Worm (Caenorhabditis elegans) whole organism, young adult: Measurements from ENCODE around the gene Y49E10.21.
A peak's percentile ranks its signal among the peaks of the same experiment; 100 is the strongest.

ENCODE experiments used
- B0019.2 ChIP-seq: fragments of 200-800 bp; sonication (Bioruptor generic); conservative IDR thresholded peaks from 2 replicates; pipeline ENCODE4 v1.3.6; 2022; ENCODE audit warnings: missing genetic modification reagents, missing genetic modification characterization, missing compliant biosample characterization
- B0035.1 ChIP-seq: sonication (generic microtip); optimal IDR thresholded peaks from 2 replicates; lab custom pipeline; 2016; ENCODE audit warnings: missing genetic modification characterization, mild to moderate bottlenecking, missing compliant biosample characterization, missing genotype, missing genetic modification reagents
- B0336.3 ChIP-seq: fragments of 200-800 bp; sonication (Bioruptor generic); IDR thresholded peaks from 2 replicates; pipeline ENCODE4 v1.3.6; 2022; ENCODE audit warnings: missing genetic modification characterization, missing compliant biosample characterization
- D2030.7 ChIP-seq: fragments of 200-800 bp; sonication (Bioruptor generic); IDR thresholded peaks from 2 replicates; pipeline ENCODE4 v1.3.6; 2022; ENCODE audit warnings: missing genetic modification reagents, missing genetic modification characterization, missing compliant biosample characterization
- F10E7.11 ChIP-seq: sonication (generic microtip); optimal IDR thresholded peaks from 2 replicates; lab custom pipeline; 2017; ENCODE audit warnings: mild to moderate bottlenecking, missing genetic modification characterization, moderate library complexity, missing compliant biosample characterization
- F22D6.2 ChIP-seq: sonication (generic microtip); optimal IDR thresholded peaks from 2 replicates; lab custom pipeline; 2016; ENCODE audit warnings: mild to moderate bottlenecking, missing genetic modification characterization, missing compliant biosample characterization
- F49E8.2 ChIP-seq: sonication (generic microtip); optimal IDR thresholded peaks from 3 replicates; lab custom pipeline; 2017; ENCODE audit warnings: missing genetic modification characterization, mild to moderate bottlenecking, missing compliant biosample characterization, antibody characterized with exemption, moderate library complexity; ENCODE audit not compliant: insufficient read depth
- F52B5.7 ChIP-seq: sonication (generic microtip); optimal IDR thresholded peaks from 2 replicates; lab custom pipeline; 2016; ENCODE audit warnings: mild to moderate bottlenecking, missing genetic modification characterization, missing compliant biosample characterization
- F55B11.4 ChIP-seq: sonication (generic microtip); optimal IDR thresholded peaks from 2 replicates; lab custom pipeline; 2016; ENCODE audit warnings: missing compliant biosample characterization, missing genetic modification characterization, borderline replicate concordance; ENCODE audit not compliant: insufficient read depth
- F57C9.4 ChIP-seq: sonication (generic microtip); optimal IDR thresholded peaks from 2 replicates; lab custom pipeline; 2017; ENCODE audit warnings: mild to moderate bottlenecking, missing genetic modification characterization, missing compliant biosample characterization
- Y53G8AR.9 ChIP-seq: fragments of 200-800 bp; sonication (Bioruptor generic); conservative IDR thresholded peaks from 2 replicates; pipeline ENCODE4 v1.3.6; 2022; ENCODE audit warnings: missing genetic modification reagents, missing genetic modification characterization, missing compliant biosample characterization
- Y67H2A.10 ChIP-seq: fragments of 200-800 bp; sonication (Bioruptor generic); conservative IDR thresholded peaks from 2 replicates; pipeline ENCODE4 v1.3.6; 2022; ENCODE audit warnings: missing genetic modification reagents, missing genetic modification characterization, missing compliant biosample characterization
- Y79H2A.3 ChIP-seq: fragments of 200-800 bp; sonication (Bioruptor generic); conservative IDR thresholded peaks from 2 replicates; pipeline ENCODE4 v1.3.6; 2022; ENCODE audit warnings: missing genetic modification reagents, missing genetic modification characterization, missing compliant biosample characterization
- Y95B8A.8 ChIP-seq: fragments of 200-800 bp; sonication (Bioruptor generic); IDR thresholded peaks from 2 replicates; pipeline ENCODE4 v1.3.6; 2022; ENCODE audit warnings: missing genetic modification reagents, missing genetic modification characterization, missing compliant biosample characterization
- ZK185.1 ChIP-seq: sonication (generic microtip); optimal IDR thresholded peaks from 2 replicates; lab custom pipeline; 2016; ENCODE audit warnings: mild to moderate bottlenecking, missing genetic modification characterization, missing compliant biosample characterization; ENCODE audit not compliant: poor library complexity, severe bottlenecking
- bed-1 ChIP-seq: fragments of 200-800 bp; sonication (Bioruptor generic); IDR thresholded peaks from 2 replicates; pipeline ENCODE4 v1.3.6; 2022; ENCODE audit warnings: missing genetic modification reagents, missing genetic modification characterization, missing compliant biosample characterization
- ceh-40 ChIP-seq: fragments of 200-800 bp; sonication (Bioruptor generic); IDR thresholded peaks from 2 replicates; pipeline ENCODE4 v1.3.6; 2022; ENCODE audit warnings: missing genetic modification characterization, missing compliant biosample characterization
- ceh-58 ChIP-seq: fragments of 200-800 bp; sonication (Bioruptor generic); IDR thresholded peaks from 2 replicates; pipeline ENCODE4 v1.3.6; 2022; ENCODE audit warnings: missing genetic modification characterization, missing compliant biosample characterization
- dpff-1 ChIP-seq: sonication (generic microtip); optimal IDR thresholded peaks from 2 replicates; lab custom pipeline; 2017; ENCODE audit warnings: mild to moderate bottlenecking, missing genetic modification characterization, missing compliant biosample characterization
- dpl-1 ChIP-seq: fragments of 150-350 bp; optimal IDR thresholded peaks from 2 replicates; lab custom pipeline; 2014; ENCODE audit warnings: missing biosample characterization, missing genetic modification reagents, missing genetic modification characterization
- egl-18 ChIP-seq: fragments of 200-800 bp; sonication (Bioruptor generic); IDR thresholded peaks from 2 replicates; pipeline ENCODE4 v1.3.6; 2022; ENCODE audit warnings: missing genetic modification reagents, missing genetic modification characterization, missing compliant biosample characterization
- gei-17 ChIP-seq: fragments of 200-800 bp; sonication (Bioruptor generic); optimal IDR thresholded peaks from 2 replicates; lab custom pipeline; 2018; ENCODE audit warnings: mild to moderate bottlenecking, missing genetic modification characterization, missing compliant biosample characterization
- hmg-20 ChIP-seq: fragments of 200-800 bp; sonication (Bioruptor generic); IDR thresholded peaks from 2 replicates; pipeline ENCODE4 v1.3.6; 2022; ENCODE audit warnings: missing genetic modification reagents, missing genetic modification characterization, missing compliant biosample characterization
- hsf-1 ChIP-seq: fragments of 200-800 bp; sonication (Bioruptor generic); IDR thresholded peaks from 2 replicates; pipeline ENCODE4 v1.3.6; 2022; ENCODE audit warnings: missing genetic modification reagents, missing genetic modification characterization, missing compliant biosample characterization
- lin-40 ChIP-seq: sonication (generic microtip); optimal IDR thresholded peaks from 2 replicates; lab custom pipeline; 2016; ENCODE audit warnings: missing genetic modification characterization, mild to moderate bottlenecking, missing compliant biosample characterization, missing genotype, missing genetic modification reagents
- lir-1 ChIP-seq: fragments of 200-800 bp; sonication (Bioruptor generic); conservative IDR thresholded peaks from 2 replicates; pipeline ENCODE4 v1.3.6; 2022; ENCODE audit warnings: missing genetic modification reagents, missing genetic modification characterization, missing compliant biosample characterization
- lsl-1 ChIP-seq: fragments of 200-800 bp; sonication (Bioruptor generic); optimal IDR thresholded peaks from 2 replicates; lab custom pipeline; 2018; ENCODE audit warnings: mild to moderate bottlenecking, missing genetic modification characterization, moderate library complexity, missing compliant biosample characterization
- mel-28 ChIP-seq: sonication (generic microtip); optimal IDR thresholded peaks from 2 replicates; lab custom pipeline; 2016; ENCODE audit warnings: borderline replicate concordance, mild to moderate bottlenecking, missing genetic modification characterization, missing compliant biosample characterization
- mes-4 ChIP-seq: sonication (generic microtip); optimal IDR thresholded peaks from 2 replicates; lab custom pipeline; 2016; ENCODE audit warnings: missing genotype, missing genetic modification characterization, missing compliant biosample characterization
- mxl-1 ChIP-seq: sonication (generic microtip); optimal IDR thresholded peaks from 2 replicates; lab custom pipeline; 2016; ENCODE audit warnings: missing genetic modification characterization, missing compliant biosample characterization
- nfya-2 ChIP-seq: fragments of 200-800 bp; sonication (Bioruptor generic); IDR thresholded peaks from 2 replicates; pipeline ENCODE4 v1.3.6; 2022; ENCODE audit warnings: missing genetic modification reagents, missing genetic modification characterization, missing compliant biosample characterization
- nfyb-1 ChIP-seq: fragments of 200-800 bp; sonication (Bioruptor generic); IDR thresholded peaks from 2 replicates; pipeline ENCODE4 v1.3.6; 2022; ENCODE audit warnings: missing genetic modification reagents, missing genetic modification characterization, missing compliant biosample characterization
- nhr-120 ChIP-seq: fragments of 200-800 bp; sonication (Bioruptor generic); IDR thresholded peaks from 2 replicates; pipeline ENCODE4 v1.3.6; 2022; ENCODE audit warnings: missing genetic modification characterization, missing compliant biosample characterization
- pha-4 ChIP-seq: fragments of 150-350 bp; sonication (generic microtip); optimal IDR thresholded peaks from 2 replicates; lab custom pipeline; 2014; ENCODE audit warnings: missing biosample characterization, missing genetic modification reagents, missing genetic modification characterization
- sdz-38 ChIP-seq: sonication (generic microtip); optimal IDR thresholded peaks from 2 replicates; lab custom pipeline; 2016; ENCODE audit warnings: missing genotype, missing genetic modification characterization, missing compliant biosample characterization
- sea-2 ChIP-seq: fragments of 200-800 bp; sonication (Bioruptor generic); IDR thresholded peaks from 2 replicates; pipeline ENCODE4 v1.3.6; 2022; ENCODE audit warnings: missing genetic modification characterization, missing compliant biosample characterization
- snpc-3.4 ChIP-seq: sonication (generic microtip); optimal IDR thresholded peaks from 2 replicates; lab custom pipeline; 2017; ENCODE audit warnings: missing genetic modification characterization, mild to moderate bottlenecking, missing compliant biosample characterization, antibody characterized with exemption, moderate library complexity, missing genotype, missing genetic modification reagents
- sptf-2 ChIP-seq: fragments of 200-800 bp; sonication (Bioruptor generic); optimal IDR thresholded peaks from 2 replicates; lab custom pipeline; 2018; ENCODE audit warnings: mild to moderate bottlenecking, missing genetic modification characterization, missing compliant biosample characterization
- tbx-9 ChIP-seq: sonication (generic microtip); optimal IDR thresholded peaks from 2 replicates; lab custom pipeline; 2016; ENCODE audit warnings: borderline replicate concordance, missing genetic modification characterization, inconsistent platforms, missing compliant biosample characterization
- tlf-1 ChIP-seq: fragments of 200-800 bp; sonication (Bioruptor generic); optimal IDR thresholded peaks from 2 replicates; lab custom pipeline; 2018; ENCODE audit warnings: mild to moderate bottlenecking, missing genetic modification characterization, missing compliant biosample characterization
- unc-130 ChIP-seq: sonication (generic microtip); optimal IDR thresholded peaks from 2 replicates; lab custom pipeline; 2016; ENCODE audit warnings: missing genetic modification reagents, missing genetic modification characterization, missing compliant biosample characterization
- unc-62 ChIP-seq: fragments of 150-350 bp; optimal IDR thresholded peaks from 2 replicates; lab custom pipeline; 2014; ENCODE audit warnings: missing biosample characterization, missing genetic modification reagents, missing genetic modification characterization
- xnd-1 ChIP-seq: sonication (generic microtip); optimal IDR thresholded peaks from 2 replicates; lab custom pipeline; 2016; ENCODE audit warnings: missing genotype, missing genetic modification reagents, missing genetic modification characterization, missing compliant biosample characterization
- zim-3 ChIP-seq: sonication (generic microtip); optimal IDR thresholded peaks from 2 replicates; lab custom pipeline; 2017; ENCODE audit warnings: mild to moderate bottlenecking, missing genetic modification characterization, moderate library complexity, missing compliant biosample characterization
- ztf-25 ChIP-seq: fragments of 200-800 bp; sonication (Bioruptor generic); IDR thresholded peaks from 2 replicates; pipeline ENCODE4 v1.3.6; 2022; ENCODE audit warnings: missing genetic modification reagents, missing genetic modification characterization, missing compliant biosample characterization
- ztf-26 ChIP-seq: sonication (generic microtip); optimal IDR thresholded peaks from 2 replicates; lab custom pipeline; 2017; ENCODE audit warnings: missing genetic modification characterization, missing compliant biosample characterization
- ztf-28 ChIP-seq: fragments of 200-800 bp; sonication (Bioruptor generic); IDR thresholded peaks from 2 replicates; pipeline ENCODE4 v1.3.6; 2022; ENCODE audit warnings: missing genetic modification reagents, missing genetic modification characterization, missing compliant biosample characterization
- ztf-3 ChIP-seq: fragments of 200-800 bp; sonication (Bioruptor generic); optimal IDR thresholded peaks from 2 replicates; lab custom pipeline; 2018; ENCODE audit warnings: mild to moderate bottlenecking, missing genetic modification characterization, missing compliant biosample characterization
- ztf-6 ChIP-seq: fragments of 200-800 bp; sonication (Bioruptor generic); IDR thresholded peaks from 2 replicates; pipeline ENCODE4 v1.3.6; 2022; ENCODE audit warnings: missing genetic modification reagents, missing genetic modification characterization, missing compliant biosample characterization

The Y49E10.21 gene

DNA sequence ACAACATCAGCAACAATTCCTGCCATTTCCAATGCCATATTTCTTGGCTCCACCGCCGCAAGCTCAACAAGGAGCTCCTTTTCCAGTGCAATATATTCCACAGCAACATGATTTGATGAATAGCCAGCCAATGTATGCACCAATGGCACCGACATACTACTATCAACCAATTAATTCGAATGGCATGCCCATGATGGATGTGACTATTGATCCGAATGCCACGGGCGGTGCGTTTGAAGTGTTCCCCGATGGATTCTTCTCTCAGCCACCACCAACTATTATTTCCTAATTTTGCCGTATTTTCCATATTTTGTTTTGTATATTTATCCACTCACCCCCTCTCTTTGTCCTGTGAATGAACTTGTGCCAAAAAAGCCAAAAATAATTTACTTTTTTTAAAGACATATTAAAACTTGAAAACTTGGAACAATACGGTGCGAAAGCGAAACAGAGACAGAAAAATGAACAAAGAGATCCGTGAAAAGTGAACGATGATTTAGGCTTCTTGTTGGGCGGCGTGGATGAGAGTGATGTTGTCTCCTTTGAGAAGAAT is 28.5 kb upstream of the Y49E10.21 start (continued):
- peak; percentile 69 for TF ChIP-seq B0336.3 (GFP tag; lab: Robert Waterston, UW)
- no peak for TF ChIP-seq ztf-26
- 0 out of 2 replicates have a peak, but pooled peaks have one; percentile 20 for TF ChIP-seq nfyb-1 (GFP tag; lab: Robert Waterston, UW)
- peak; percentile 47; the same call in 1 of the 2 replicates for TF ChIP-seq Y53G8AR.9
- no peak for TF ChIP-seq lsl-1
- TF ChIP-seq pha-4, result no peak
- TF ChIP-seq mel-28 (tag; lab: Kevin White, UChicago), result no peak
- TF ChIP-seq ceh-58 (GFP tag; lab: Robert Waterston, UW), result 0 out of 2 replicates have a peak, but pooled peaks have one; percentile 54
- no peak for TF ChIP-seq F57C9.4
- TF ChIP-seq tlf-1 (GFP tag; lab: Kevin White, UChicago), result no peak
- TF ChIP-seq dpff-1, result no peak
- no peak for TF ChIP-seq B0019.2
- no peak for TF ChIP-seq unc-62 (GFP tag; lab: Kevin White, UChicago)
- no peak for TF ChIP-seq lin-40 (tag; lab: Kevin White, UChicago)
- TF ChIP-seq xnd-1 (tag; lab: Kevin White, UChicago), result peak; percentile 13
- peak; percentile 34 for TF ChIP-seq snpc-3.4
- TF ChIP-seq nhr-120 (GFP tag; lab: Robert Waterston, UW), result no peak
- TF ChIP-seq mes-4 (tag; lab: Kevin White, UChicago), result no peak
- peak; percentile 75; the same call in 1 of the 2 replicates for TF ChIP-seq Y79H2A.3 (GFP tag; lab: Robert Waterston, UW)
- no peak for TF ChIP-seq ZK185.1 (tag; lab: Kevin White, UChicago)
- TF ChIP-seq unc-130 (GFP tag; lab: Kevin White, UChicago), result peak; percentile 4
- no peak for TF ChIP-seq nfya-2 (GFP tag; lab: Robert Waterston, UW)
- TF ChIP-seq Y95B8A.8 (GFP tag; lab: Robert Waterston, UW), result peak; percentile 67
- no peak for TF ChIP-seq F52B5.7 (tag; lab: Kevin White, UChicago)
- no peak for TF ChIP-seq tbx-9
- TF ChIP-seq ztf-3 (GFP tag; lab: Kevin White, UChicago), result no peak
- peak; percentile 28; the same call in 1 of the 2 replicates for TF ChIP-seq ztf-25 (GFP tag; lab: Robert Waterston, UW)
- TF ChIP-seq ztf-6 (GFP tag; lab: Robert Waterston, UW), result no peak
- no peak for TF ChIP-seq sptf-2 (GFP tag; lab: Kevin White, UChicago)
- no peak for TF ChIP-seq sea-2
- no peak for TF ChIP-seq mxl-1 (tag; lab: Kevin White, UChicago)
- TF ChIP-seq Y67H2A.10, result no peak
- TF ChIP-seq B0035.1, result no peak
- TF ChIP-seq hmg-20 (GFP tag; lab: Robert Waterston, UW), result no peak
- TF ChIP-seq F49E8.2, result peak; percentile 86
- no peak for TF ChIP-seq egl-18 (GFP tag; lab: Robert Waterston, UW)
- no peak for TF ChIP-seq sdz-38 (tag; lab: Kevin White, UChicago)
- TF ChIP-seq zim-3 (tag; lab: Kevin White, UChicago), result peak; percentile 28
- no peak for TF ChIP-seq bed-1 (GFP tag; lab: Robert Waterston, UW)
- no peak for TF ChIP-seq F22D6.2 (tag; lab: Kevin White, UChicago)
- TF ChIP-seq gei-17 (GFP tag; lab: Kevin White, UChicago), result no peak
- TF ChIP-seq dpl-1 (GFP tag; lab: Kevin White, UChicago), result no peak
- TF ChIP-seq lir-1 (GFP tag; lab: Robert Waterston, UW), result no peak
- peak; percentile 39 for TF ChIP-seq D2030.7 (GFP tag; lab: Robert Waterston, UW)
- TF ChIP-seq F55B11.4 (tag; lab: Kevin White, UChicago), result no peak
- TF ChIP-seq F10E7.11, result peak; percentile 13
- 0 out of 2 replicates have a peak, but pooled peaks have one; percentile 24 for TF ChIP-seq hsf-1
- no peak for TF ChIP-seq ceh-40 (GFP tag; lab: Robert Waterston, UW)
- TF ChIP-seq ztf-28, result no peak
